Worm (Caenorhabditis elegans) whole organism, late embryonic: ENCODE data around the gene unc-27.

Experiments
- C08G9.2 ChIP-seq: sonication (generic microtip); optimal IDR thresholded peaks from 2 replicates; lab custom pipeline; 2016; ENCODE audit warnings: mild to moderate bottlenecking, missing genetic modification characterization, moderate library complexity, missing compliant biosample characterization
- ahr-1 ChIP-seq: sonication (generic microtip); optimal IDR thresholded peaks from 2 replicates; lab custom pipeline; 2016; ENCODE audit warnings: missing genetic modification characterization, missing compliant biosample characterization
- ama-1 ChIP-seq: fragments of 150-350 bp; optimal IDR thresholded peaks from 2 replicates; lab custom pipeline; 2014
- ceh-14 ChIP-seq: sonication (generic microtip); optimal IDR thresholded peaks from 2 replicates; lab custom pipeline; 2016; ENCODE audit warnings: missing genotype, missing genetic modification characterization, missing compliant biosample characterization
- ceh-19 ChIP-seq: fragments of 200-800 bp; sonication (Bioruptor generic); optimal IDR thresholded peaks from 2 replicates; lab custom pipeline; 2018; ENCODE audit warnings: mild to moderate bottlenecking, missing genetic modification characterization, missing compliant biosample characterization
- ceh-22 ChIP-seq: sonication (generic microtip); optimal IDR thresholded peaks from 2 replicates; lab custom pipeline; 2017; ENCODE audit warnings: missing biosample characterization, missing genetic modification characterization
- ceh-24 ChIP-seq: sonication (generic microtip); optimal IDR thresholded peaks from 2 replicates; lab custom pipeline; 2016; ENCODE audit warnings: mild to moderate bottlenecking, missing genetic modification characterization, missing compliant biosample characterization
- ceh-31 ChIP-seq: sonication (generic microtip); optimal IDR thresholded peaks from 2 replicates; lab custom pipeline; 2016; ENCODE audit warnings: missing genetic modification characterization, missing compliant biosample characterization
- ceh-45 ChIP-seq: fragments of 200-800 bp; sonication (Bioruptor generic); IDR thresholded peaks from 2 replicates; pipeline ENCODE4 v1.3.6; 2022; ENCODE audit warnings: missing genetic modification reagents, missing genetic modification characterization, missing compliant biosample characterization
- ceh-48 ChIP-seq: sonication (generic microtip); optimal IDR thresholded peaks from 2 replicates; lab custom pipeline; 2016; ENCODE audit warnings: missing genetic modification characterization, inconsistent platforms, missing compliant biosample characterization
- ceh-6 ChIP-seq: fragments of 200-800 bp; sonication (Bioruptor generic); optimal IDR thresholded peaks from 2 replicates; lab custom pipeline; 2018; ENCODE audit warnings: mild to moderate bottlenecking, missing genetic modification characterization, missing compliant biosample characterization
- ceh-9 ChIP-seq: sonication (generic microtip); optimal IDR thresholded peaks from 2 replicates; lab custom pipeline; 2016; ENCODE audit warnings: mild to moderate bottlenecking, missing genetic modification characterization, inconsistent platforms, missing compliant biosample characterization
- dve-1 ChIP-seq: sonication (generic microtip); optimal IDR thresholded peaks from 2 replicates; lab custom pipeline; 2017; ENCODE audit warnings: antibody characterized with exemption, mild to moderate bottlenecking, missing genetic modification characterization, missing compliant biosample characterization
- elt-2 ChIP-seq: sonication (generic microtip); optimal IDR thresholded peaks from 2 replicates; lab custom pipeline; 2016; ENCODE audit warnings: missing genetic modification reagents, missing genetic modification characterization, missing compliant biosample characterization
- ets-4 ChIP-seq: sonication (generic microtip); optimal IDR thresholded peaks from 2 replicates; lab custom pipeline; 2016; ENCODE audit warnings: missing genetic modification characterization, missing compliant biosample characterization
- eyg-1 ChIP-seq: sonication (generic microtip); optimal IDR thresholded peaks from 2 replicates; lab custom pipeline; 2016; ENCODE audit warnings: missing genotype, missing genetic modification characterization, missing compliant biosample characterization
- fkh-6 ChIP-seq: sonication (generic microtip); optimal IDR thresholded peaks from 2 replicates; lab custom pipeline; 2016; ENCODE audit warnings: missing genetic modification characterization, missing compliant biosample characterization
- hlh-13 ChIP-seq: fragments of 200-800 bp; sonication (Bioruptor generic); optimal IDR thresholded peaks from 2 replicates; lab custom pipeline; 2018; ENCODE audit warnings: mild to moderate bottlenecking, missing genetic modification characterization, missing compliant biosample characterization
- hlh-15 ChIP-seq: sonication (generic microtip); optimal IDR thresholded peaks from 2 replicates; lab custom pipeline; 2016; ENCODE audit warnings: missing genetic modification characterization, missing compliant biosample characterization
- hlh-6 ChIP-seq: sonication (generic microtip); optimal IDR thresholded peaks from 2 replicates; lab custom pipeline; 2016; ENCODE audit warnings: missing genotype, missing genetic modification characterization, missing compliant biosample characterization
- hlh-8 ChIP-seq: sonication (generic microtip); optimal IDR thresholded peaks from 2 replicates; lab custom pipeline; 2016; ENCODE audit warnings: missing genotype, missing genetic modification characterization, missing compliant biosample characterization
- lim-6 ChIP-seq: sonication (generic microtip); optimal IDR thresholded peaks from 2 replicates; lab custom pipeline; 2016; ENCODE audit warnings: missing genetic modification characterization, missing compliant biosample characterization
- lin-11 ChIP-seq: fragments of 200-800 bp; sonication (Bioruptor generic); optimal IDR thresholded peaks from 2 replicates; lab custom pipeline; 2018; ENCODE audit warnings: mild to moderate bottlenecking, missing genetic modification characterization, missing compliant biosample characterization
- mec-3 ChIP-seq: sonication (generic microtip); optimal IDR thresholded peaks from 2 replicates; lab custom pipeline; 2016; ENCODE audit warnings: borderline replicate concordance, missing genetic modification characterization, missing compliant biosample characterization
- nfya-1 ChIP-seq: sonication (generic microtip); optimal IDR thresholded peaks from 2 replicates; lab custom pipeline; 2017; ENCODE audit warnings: missing genetic modification characterization, mild to moderate bottlenecking, missing compliant biosample characterization, antibody characterized with exemption, moderate library complexity
- nhr-11 ChIP-seq: fragments of 150-350 bp; optimal IDR thresholded peaks from 2 replicates; lab custom pipeline; 2014; ENCODE audit warnings: missing biosample characterization, missing genetic modification characterization
- nhr-232 ChIP-seq: sonication (generic microtip); optimal IDR thresholded peaks from 2 replicates; lab custom pipeline; 2016; ENCODE audit warnings: missing genetic modification characterization, missing compliant biosample characterization
- npax-4 ChIP-seq: sonication (generic microtip); optimal IDR thresholded peaks from 2 replicates; lab custom pipeline; 2016; ENCODE audit warnings: missing genetic modification characterization, missing compliant biosample characterization
- pha-2 ChIP-seq: sonication (generic microtip); optimal IDR thresholded peaks from 2 replicates; lab custom pipeline; 2017; ENCODE audit warnings: mild to moderate bottlenecking, missing genetic modification characterization, missing compliant biosample characterization
- pha-4 ChIP-seq: fragments of 150-350 bp; optimal IDR thresholded peaks from 2 replicates; lab custom pipeline; 2018; ENCODE audit warnings: missing biosample characterization, missing genetic modification reagents, missing genetic modification characterization
- pqm-1 ChIP-seq: sonication (generic microtip); optimal IDR thresholded peaks from 2 replicates; lab custom pipeline; 2016; ENCODE audit warnings: missing genetic modification characterization, missing compliant biosample characterization
- pros-1 ChIP-seq: fragments of 150-350 bp; optimal IDR thresholded peaks from 2 replicates; lab custom pipeline; 2014; ENCODE audit warnings: missing biosample characterization, missing genetic modification reagents, missing genetic modification characterization
- ref-2 ChIP-seq: sonication (generic microtip); optimal IDR thresholded peaks from 2 replicates; lab custom pipeline; 2016; ENCODE audit warnings: missing genetic modification characterization, missing compliant biosample characterization
- rnt-1 ChIP-seq: sonication (generic microtip); optimal IDR thresholded peaks from 2 replicates; lab custom pipeline; 2016; ENCODE audit warnings: missing genetic modification characterization, missing compliant biosample characterization
- sox-2 ChIP-seq: fragments of 200-800 bp; sonication (Bioruptor generic); IDR thresholded peaks from 2 replicates; pipeline ENCODE4 v1.3.6; 2022; ENCODE audit warnings: missing genetic modification reagents, missing genetic modification characterization, missing compliant biosample characterization
- sox-4 ChIP-seq: sonication (generic microtip); optimal IDR thresholded peaks from 2 replicates; lab custom pipeline; 2017; ENCODE audit warnings: mild to moderate bottlenecking, missing genetic modification characterization, inconsistent platforms, missing compliant biosample characterization
- tbx-2 ChIP-seq: sonication (generic microtip); optimal IDR thresholded peaks from 2 replicates; lab custom pipeline; 2016; ENCODE audit warnings: missing genetic modification characterization, missing compliant biosample characterization
- tbx-7 ChIP-seq: sonication (generic microtip); optimal IDR thresholded peaks from 2 replicates; lab custom pipeline; 2016; ENCODE audit warnings: missing genotype, missing genetic modification characterization, missing compliant biosample characterization
- unc-3 ChIP-seq, 2 experiments: fragments of 200-800 bp in 1 of 2; sonication (Bioruptor generic) in 1 of 2; sonication (generic microtip) in 1 of 2; conservative IDR thresholded peaks in 1 of 2; optimal IDR thresholded peaks in 1 of 2; 2 replicates each; pipeline versions ENCODE4 v1.3.6 to Lab custom; 2016 to 2022; ENCODE audit warnings: missing compliant biosample characterization in 2 of 2, missing genetic modification characterization in 2 of 2, missing genetic modification reagents in 1 of 2
- unc-42 ChIP-seq: sonication (generic microtip); optimal IDR thresholded peaks from 2 replicates; lab custom pipeline; 2016; ENCODE audit warnings: missing genotype, missing genetic modification characterization, missing compliant biosample characterization
- unc-86 ChIP-seq: sonication (generic microtip); optimal IDR thresholded peaks from 2 replicates; lab custom pipeline; 2016; ENCODE audit warnings: missing genetic modification characterization, missing compliant biosample characterization
- zip-5 ChIP-seq: sonication (generic microtip); optimal IDR thresholded peaks from 2 replicates; lab custom pipeline; 2016; ENCODE audit warnings: missing genetic modification characterization, missing compliant biosample characterization

The unc-27 gene

ce11 chrX:8800983-8801382, 11.7 kb downstream of the unc-27 start:
- TF ChIP-seq unc-3 (GFP tag; conservative IDR thresholded peaks at IDR 0.05; lab: Robert Waterston, UW), result no peak
- TF ChIP-seq unc-3 (tag; optimal IDR thresholded peaks at IDR 0.05; lab: Kevin White, UChicago), result no peak
- TF ChIP-seq lin-11 (tag; lab: Kevin White, UChicago), result no peak
- no peak for TF ChIP-seq tbx-2 (tag; lab: Kevin White, UChicago)
- TF ChIP-seq tbx-7 (tag; lab: Kevin White, UChicago), result no peak
- no peak for TF ChIP-seq npax-4 (tag; lab: Kevin White, UChicago)
- TF ChIP-seq nhr-11 (tag; lab: Kevin White, UChicago), result no peak
- no peak for TF ChIP-seq sox-2
- TF ChIP-seq elt-2, result no peak
- no peak for TF ChIP-seq hlh-15 (tag; lab: Kevin White, UChicago)
- peak; percentile 26 for TF ChIP-seq ceh-31 (tag; lab: Kevin White, UChicago)
- no peak for TF ChIP-seq pros-1 (tag; lab: Kevin White, UChicago)
- no peak for TF ChIP-seq ama-1 (lab: Kevin White, UChicago)
- TF ChIP-seq ceh-48 (tag; lab: Kevin White, UChicago), result no peak
- peak; percentile 97 for TF ChIP-seq unc-42 (tag; lab: Kevin White, UChicago)

- TF ChIP-seq ceh-22, result no peak
Observed at ce11 chrX:8805475-8805874, 16.2 kb downstream of the unc-27 start.

DNA sequence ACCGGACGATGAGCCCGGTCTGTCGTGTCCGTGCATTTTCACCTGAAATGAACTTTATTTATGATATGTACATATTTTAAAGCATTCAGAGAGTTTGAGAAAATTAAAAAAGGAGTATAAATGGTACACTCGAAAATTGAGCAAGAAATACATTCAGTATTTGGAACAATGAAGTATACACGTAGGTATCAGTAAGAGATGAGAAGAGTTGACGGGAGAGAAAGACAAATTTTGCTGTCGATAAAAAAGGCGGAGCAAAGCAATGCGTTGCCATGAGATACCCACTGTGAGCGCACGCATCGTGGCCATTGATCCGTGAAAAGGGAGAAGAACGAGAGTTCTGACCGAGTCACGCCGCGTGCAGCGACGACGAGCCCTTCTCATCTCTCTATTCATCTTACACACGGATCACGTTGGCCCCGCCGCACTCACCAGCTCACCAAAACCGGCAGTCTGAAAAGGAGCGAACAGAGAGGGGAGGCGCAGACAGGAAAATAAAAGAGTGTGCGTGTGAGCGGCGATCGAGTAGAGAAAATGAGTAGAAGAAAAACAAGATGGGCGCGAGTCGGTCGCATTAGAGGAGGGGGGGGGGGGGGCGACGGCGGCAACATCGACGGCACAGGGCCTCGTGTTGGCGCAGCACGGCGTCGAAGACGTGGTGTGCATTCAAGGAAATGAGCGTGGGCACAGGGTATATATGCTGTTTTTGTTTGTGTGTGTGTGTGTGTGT, 17.0 kb downstream of the unc-27 start, which contains the start of gene R04E5.8:
R04E5.8 (minus strand) TSS at position 51 of the 730 bp plus-strand sequence.
- TF ChIP-seq ref-2, result peak; percentile 11
- TF ChIP-seq unc-42 (tag; lab: Kevin White, UChicago), result peak; percentile 36
- TF ChIP-seq fkh-6 (tag; lab: Kevin White, UChicago), result peak; percentile 36
- TF ChIP-seq pha-2 (tag; lab: Kevin White, UChicago), result no peak

DNA sequence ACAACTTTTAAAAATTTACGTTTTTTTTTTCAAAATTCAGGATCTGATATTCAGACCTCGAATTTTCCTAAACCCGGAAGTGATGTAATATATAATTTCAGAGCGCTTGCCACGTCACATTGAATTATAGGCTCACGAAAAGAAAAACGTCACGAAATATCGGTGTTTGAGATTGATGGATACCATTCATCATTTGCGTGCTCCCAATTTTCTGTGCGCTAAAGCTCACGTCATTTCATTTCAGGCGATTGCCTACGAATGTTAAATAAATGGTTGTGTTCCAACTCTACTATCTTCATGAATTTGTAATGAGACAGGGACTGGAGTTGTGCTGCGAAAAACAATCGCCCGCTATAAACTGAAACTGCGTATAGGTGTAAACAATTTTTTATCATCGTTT, 19.5 kb downstream of the unc-27 start:
- no peak for TF ChIP-seq lin-11 (tag; lab: Kevin White, UChicago)
- no peak for TF ChIP-seq ceh-31 (tag; lab: Kevin White, UChicago)
- no peak for TF ChIP-seq ceh-24 (tag; lab: Kevin White, UChicago)
- TF ChIP-seq pros-1 (tag; lab: Kevin White, UChicago), result no peak
- TF ChIP-seq hlh-13 (GFP tag; lab: Kevin White, UChicago), result no peak
- no peak for TF ChIP-seq pha-2 (tag; lab: Kevin White, UChicago)
- TF ChIP-seq tbx-7 (tag; lab: Kevin White, UChicago), result no peak
- TF ChIP-seq pha-4 (tag; lab: Kevin White, UChicago), result no peak
- no peak for TF ChIP-seq nhr-232 (tag; lab: Kevin White, UChicago)
- TF ChIP-seq ceh-6 (GFP tag; lab: Kevin White, UChicago), result no peak
- no peak for TF ChIP-seq ceh-9 (tag; lab: Kevin White, UChicago)
- TF ChIP-seq lim-6 (tag; lab: Kevin White, UChicago), result no peak
- no peak for TF ChIP-seq fkh-6 (tag; lab: Kevin White, UChicago)
- TF ChIP-seq hlh-6 (tag; lab: Kevin White, UChicago), result no peak

DNA sequence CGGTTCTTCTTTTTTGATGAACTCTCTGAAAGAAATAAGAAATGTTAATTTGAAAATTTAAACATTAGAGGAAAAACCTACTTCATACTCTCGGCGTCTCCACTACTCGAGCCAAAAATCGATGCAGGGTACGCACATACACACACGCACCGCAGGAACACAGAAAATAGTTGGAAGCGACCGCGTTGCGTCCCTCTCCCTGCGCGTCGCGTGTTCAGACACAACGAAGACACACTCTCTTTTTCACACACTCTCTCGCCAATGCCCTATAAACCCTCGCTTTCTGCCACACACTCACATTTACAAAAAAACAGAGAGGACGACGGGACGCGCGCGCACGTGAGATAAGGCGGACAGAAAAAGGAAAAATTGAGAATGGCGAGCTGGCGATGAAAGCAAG, 21.7 kb downstream of the unc-27 start, which contains the start of gene R04E5.9:
R04E5.9 (minus strand) TSS at position 235 of the 400 bp plus-strand sequence.
- no peak for TF ChIP-seq rnt-1 (tag; lab: Kevin White, UChicago)
- TF ChIP-seq C08G9.2, result peak; percentile 32
- TF ChIP-seq hlh-6 (tag; lab: Kevin White, UChicago), result no peak
- TF ChIP-seq ets-4, result peak; percentile 42
- peak; percentile 73 for TF ChIP-seq hlh-8 (tag; lab: Kevin White, UChicago)
- TF ChIP-seq unc-86 (tag; lab: Kevin White, UChicago), result no peak
- peak; percentile 85 for TF ChIP-seq ceh-48 (tag; lab: Kevin White, UChicago)
- peak; percentile 29 for TF ChIP-seq ceh-19 (GFP tag; lab: Kevin White, UChicago)
- TF ChIP-seq fkh-6 (tag; lab: Kevin White, UChicago), result peak; percentile 20
- TF ChIP-seq pqm-1 (tag; lab: Kevin White, UChicago), result peak; percentile 47
- TF ChIP-seq zip-5 (tag; lab: Kevin White, UChicago), result no peak
- no peak for TF ChIP-seq ceh-9 (tag; lab: Kevin White, UChicago)
- peak; percentile 67 for TF ChIP-seq ceh-14 (tag; lab: Kevin White, UChicago)
- TF ChIP-seq unc-42 (tag; lab: Kevin White, UChicago), result peak; percentile 75
- no peak for TF ChIP-seq dve-1 (tag; lab: Kevin White, UChicago)
- TF ChIP-seq eyg-1 (tag; lab: Kevin White, UChicago), result peak; percentile 30
- no peak for TF ChIP-seq tbx-7 (tag; lab: Kevin White, UChicago)
- peak; percentile 85 for TF ChIP-seq tbx-2 (tag; lab: Kevin White, UChicago)
- TF ChIP-seq nfya-1 (tag; lab: Kevin White, UChicago), result peak; percentile 76
- no peak for TF ChIP-seq ama-1 (lab: Kevin White, UChicago)
- TF ChIP-seq sox-4 (tag; lab: Kevin White, UChicago), result peak; percentile 25
- no peak for TF ChIP-seq ceh-45
- no peak for TF ChIP-seq mec-3 (tag; lab: Kevin White, UChicago)
- TF ChIP-seq ahr-1 (tag; lab: Kevin White, UChicago), result no peak
